Fruit fly (Drosophila melanogaster): ENCODE data around the gene alpha-Est5.

alpha-Est5 gene

DNA sequence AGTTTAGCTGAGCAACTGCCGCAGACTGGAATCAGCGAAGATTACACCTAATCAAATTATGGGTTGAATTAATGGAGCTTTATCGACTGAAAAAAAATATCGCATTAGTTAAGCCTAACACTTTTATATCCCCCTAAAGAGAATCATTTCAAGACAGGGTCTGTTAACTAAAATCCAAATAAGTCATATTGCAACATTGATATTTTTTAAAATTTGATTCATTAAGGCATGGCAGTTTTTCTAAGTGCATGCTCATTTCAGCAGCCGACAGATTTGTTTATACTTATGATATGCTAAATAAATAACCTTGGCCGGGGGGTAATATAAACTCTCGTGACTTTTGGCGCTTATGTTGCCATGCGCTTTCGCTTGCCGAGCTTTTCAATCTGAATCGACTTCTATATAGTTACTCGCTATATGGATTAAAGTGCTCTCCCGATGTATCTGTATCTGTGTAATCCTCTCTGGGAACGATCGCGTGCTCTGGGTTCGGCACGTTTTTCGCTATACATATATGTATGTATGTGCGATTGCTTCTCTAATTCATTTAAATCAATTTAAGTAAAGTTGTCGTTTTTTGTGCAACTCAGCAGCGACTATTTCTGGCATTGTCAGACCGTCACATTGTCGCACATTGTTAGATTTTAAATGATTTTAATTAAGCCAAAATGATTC lies 29.7 kb downstream of the alpha-Est5 start (continued):
- TF ChIP-seq CG34224 (GFP tag; IDR thresholded peaks at IDR 0.05; ENCODE audit: partially characterized antibody): no peak
- no peak for TF ChIP-seq nom (GFP tag; optimal IDR thresholded peaks at IDR 0.05)
- peak; percentile 86 for TF ChIP-seq eyg (GFP tag; optimal IDR thresholded peaks at IDR 0.05)
- TF ChIP-seq CG6854 (GFP tag; optimal IDR thresholded peaks at IDR 0.05): peak; percentile 72
- TF ChIP-seq onecut (GFP tag; IDR thresholded peaks at IDR 0.05): no peak
- TF ChIP-seq CG7357 (GFP tag; IDR thresholded peaks at IDR 0.05): peak; percentile 70; the same call in 2 of the 3 replicates
- TF ChIP-seq luna (GFP tag; optimal IDR thresholded peaks at IDR 0.05): peak; percentile 93
- TF ChIP-seq wor (GFP tag; IDR thresholded peaks at IDR 0.05): no peak
- no peak for TF ChIP-seq Bgb (GFP tag; IDR thresholded peaks at IDR 0.05; ENCODE audit: partially characterized antibody)
- TF ChIP-seq corto (GFP tag; optimal IDR thresholded peaks at IDR 0.05): no peak
- peak; percentile 79 for TF ChIP-seq kay (GFP tag; optimal IDR thresholded peaks at IDR 0.05)
- peak; percentile 28 for TF ChIP-seq CG8388 (GFP tag; optimal IDR thresholded peaks at IDR 0.05)
- peak; percentile 84 for TF ChIP-seq Taf1 (GFP tag; IDR thresholded peaks at IDR 0.05)
- peak; percentile 18 for TF ChIP-seq ash1 (GFP tag; optimal IDR thresholded peaks at IDR 0.05)
- TF ChIP-seq CG8944 (GFP tag; optimal IDR thresholded peaks at IDR 0.05): peak; percentile 77
- TF ChIP-seq gfzf (GFP tag; optimal IDR thresholded peaks at IDR 0.05): no peak
- TF ChIP-seq CG9215 (GFP tag; IDR thresholded peaks at IDR 0.05): peak; percentile 78
- TF ChIP-seq lola (GFP tag; optimal IDR thresholded peaks at IDR 0.05): no peak
- no peak for TF ChIP-seq salm (tag; optimal IDR thresholded peaks at IDR 0.05)
- peak; percentile 90 for TF ChIP-seq dysf (GFP tag; IDR thresholded peaks at IDR 0.05)
- TF ChIP-seq CG7556 (GFP tag; optimal IDR thresholded peaks at IDR 0.05): peak; percentile 79
- peak; percentile 93 for TF ChIP-seq HmgZ (tag; optimal IDR thresholded peaks at IDR 0.05)
- TF ChIP-seq Max (GFP tag; optimal IDR thresholded peaks at IDR 0.05): peak; percentile 82
- no peak for TF ChIP-seq CG10979 (tag; optimal IDR thresholded peaks at IDR 0.05)
- TF ChIP-seq tll (GFP tag; optimal IDR thresholded peaks at IDR 0.05): no peak
- peak; percentile 65 for TF ChIP-seq CG10274 (GFP tag; optimal IDR thresholded peaks at IDR 0.05)
- TF ChIP-seq MESR4 (GFP tag; optimal IDR thresholded peaks at IDR 0.05): no peak
- peak in 1 of 2 experiments; percentile 19 for TF ChIP-seq crp (GFP tag; optimal IDR thresholded peaks at IDR 0.05)
- TF ChIP-seq CG18764 (GFP tag; optimal IDR thresholded peaks at IDR 0.05): peak; percentile 16
- peak; percentile 62 for TF ChIP-seq Hr3 (GFP tag; optimal IDR thresholded peaks at IDR 0.05)
- TF ChIP-seq CG4707 (GFP tag; optimal IDR thresholded peaks at IDR 0.05): no peak
- peak; percentile 63 for TF ChIP-seq CG6683 (GFP tag; optimal IDR thresholded peaks at IDR 0.05)
- no peak for TF ChIP-seq Lhr (GFP tag; optimal IDR thresholded peaks at IDR 0.05)
- no peak for TF ChIP-seq usp (GFP tag; optimal IDR thresholded peaks at IDR 0.05)
- no peak for TF ChIP-seq Hr39 (optimal IDR thresholded peaks at IDR 0.05)
- TF ChIP-seq CG2678 (tag; optimal IDR thresholded peaks at IDR 0.05): peak; percentile 90
- peak; percentile 92 for TF ChIP-seq CG10147 (GFP tag; optimal IDR thresholded peaks at IDR 0.05)
- peak; percentile 55 for TF ChIP-seq CG4424 (GFP tag; optimal IDR thresholded peaks at IDR 0.05)
- TF ChIP-seq cwo (GFP tag; optimal IDR thresholded peaks at IDR 0.05): peak; percentile 98
- TF ChIP-seq CG34422 (GFP tag; IDR thresholded peaks at IDR 0.05): peak; percentile 67; the same call in 2 of the 3 replicates
- TF ChIP-seq CrebB (tag; optimal IDR thresholded peaks at IDR 0.05): peak; percentile 81
- no peak for TF ChIP-seq trem (tag; optimal IDR thresholded peaks at IDR 0.05)
- TF ChIP-seq en (GFP tag; optimal IDR thresholded peaks at IDR 0.05): peak; percentile 57
- peak; percentile 88 for TF ChIP-seq Side (GFP tag; optimal IDR thresholded peaks at IDR 0.05)
- peak; percentile 70 for TF ChIP-seq esg (GFP tag; conservative IDR thresholded peaks at IDR 0.05)
- TF ChIP-seq CkIIα-i1 (GFP tag; IDR thresholded peaks at IDR 0.05): 0 out of 2 replicates have a peak, but pooled peaks have one; percentile 21
- peak; percentile 86 for TF ChIP-seq CoRest (tag; optimal IDR thresholded peaks at IDR 0.05)
- TF ChIP-seq Med (GFP tag): peak; percentile 99
- TF ChIP-seq fru (optimal IDR thresholded peaks at IDR 0.05): no peak
